Worm (Caenorhabditis elegans) whole organism, young adult: ENCODE data around the gene fask-1.

ENCODE experiments used
- B0336.3 ChIP-seq: fragments of 200-800 bp; sonication (Bioruptor generic); IDR thresholded peaks from 2 replicates; pipeline ENCODE4 v1.3.6; 2022; ENCODE audit warnings: missing genetic modification characterization, missing compliant biosample characterization
- C17E4.6 ChIP-seq: fragments of 200-800 bp; sonication (Bioruptor generic); IDR thresholded peaks from 2 replicates; pipeline ENCODE4 v1.3.6; 2022; ENCODE audit warnings: missing genetic modification reagents, missing genetic modification characterization, missing compliant biosample characterization
- F10E7.11 ChIP-seq: sonication (generic microtip); optimal IDR thresholded peaks from 2 replicates; lab custom pipeline; 2017; ENCODE audit warnings: mild to moderate bottlenecking, missing genetic modification characterization, moderate library complexity, missing compliant biosample characterization
- F37B4.10 ChIP-seq: fragments of 200-800 bp; sonication (Bioruptor generic); IDR thresholded peaks from 2 replicates; pipeline ENCODE4 v1.3.6; 2022; ENCODE audit warnings: missing genetic modification characterization, missing compliant biosample characterization
- F49E8.2 ChIP-seq: sonication (generic microtip); optimal IDR thresholded peaks from 3 replicates; lab custom pipeline; 2017; ENCODE audit warnings: missing genetic modification characterization, mild to moderate bottlenecking, missing compliant biosample characterization, antibody characterized with exemption, moderate library complexity; ENCODE audit not compliant: insufficient read depth
- F57A8.1 ChIP-seq: fragments of 200-800 bp; sonication (Bioruptor generic); optimal IDR thresholded peaks from 2 replicates; lab custom pipeline; 2018; ENCODE audit warnings: mild to moderate bottlenecking, missing genetic modification characterization, moderate library complexity, missing compliant biosample characterization
- F57C9.4 ChIP-seq: sonication (generic microtip); optimal IDR thresholded peaks from 2 replicates; lab custom pipeline; 2017; ENCODE audit warnings: mild to moderate bottlenecking, missing genetic modification characterization, missing compliant biosample characterization
- K11D2.4 ChIP-seq: fragments of 200-800 bp; sonication (Bioruptor generic); IDR thresholded peaks from 2 replicates; pipeline ENCODE4 v1.3.6; 2022; ENCODE audit warnings: missing genetic modification reagents, missing genetic modification characterization, missing compliant biosample characterization
- T07F8.4 ChIP-seq: sonication (generic microtip); optimal IDR thresholded peaks from 2 replicates; lab custom pipeline; 2016; ENCODE audit warnings: mild to moderate bottlenecking, missing genetic modification characterization, moderate library complexity, missing compliant biosample characterization
- Y56A3A.18 ChIP-seq: fragments of 200-800 bp; sonication (Bioruptor generic); IDR thresholded peaks from 2 replicates; pipeline ENCODE4 v1.3.6; 2022; ENCODE audit warnings: missing genetic modification reagents, missing genetic modification characterization, missing compliant biosample characterization
- akir-1 ChIP-seq: fragments of 200-800 bp; sonication (Bioruptor generic); optimal IDR thresholded peaks from 2 replicates; lab custom pipeline; 2018; ENCODE audit warnings: mild to moderate bottlenecking, missing genetic modification characterization, moderate library complexity, missing compliant biosample characterization
- aptf-3 ChIP-seq: fragments of 200-800 bp; sonication (Bioruptor generic); IDR thresholded peaks from 2 replicates; pipeline ENCODE4 v1.3.6; 2022; ENCODE audit warnings: missing genetic modification characterization, missing compliant biosample characterization
- attf-5 ChIP-seq: fragments of 200-800 bp; sonication (Bioruptor generic); optimal IDR thresholded peaks from 2 replicates; lab custom pipeline; 2018; ENCODE audit warnings: mild to moderate bottlenecking, missing genetic modification characterization, missing compliant biosample characterization
- cebp-1 ChIP-seq, 2 experiments: fragments of 200-800 bp in 1 of 2; sonication (Bioruptor generic) in 1 of 2; sonication (generic microtip) in 1 of 2; IDR thresholded peaks in 1 of 2; optimal IDR thresholded peaks in 1 of 2; 2 replicates each; pipeline versions ENCODE4 v1.3.6 to Lab custom; 2017 to 2022; ENCODE audit warnings: missing compliant biosample characterization in 2 of 2, missing genetic modification characterization in 2 of 2, mild to moderate bottlenecking in 1 of 2, missing genetic modification reagents in 1 of 2, moderate library complexity in 1 of 2
- cebp-2 ChIP-seq: fragments of 200-800 bp; sonication (Bioruptor generic); IDR thresholded peaks from 2 replicates; pipeline ENCODE4 v1.3.6; 2022; ENCODE audit warnings: missing genetic modification characterization, missing compliant biosample characterization
- ceh-100 ChIP-seq: fragments of 200-800 bp; sonication (Bioruptor generic); IDR thresholded peaks from 2 replicates; pipeline ENCODE4 v1.3.6; 2022; ENCODE audit warnings: missing genetic modification reagents, missing genetic modification characterization, missing compliant biosample characterization
- ceh-27 ChIP-seq: fragments of 200-800 bp; sonication (Bioruptor generic); optimal IDR thresholded peaks from 2 replicates; lab custom pipeline; 2018; ENCODE audit warnings: mild to moderate bottlenecking, missing genetic modification characterization, moderate library complexity, missing compliant biosample characterization
- chd-7 ChIP-seq: sonication (generic microtip); optimal IDR thresholded peaks from 2 replicates; lab custom pipeline; 2016; ENCODE audit warnings: mild to moderate bottlenecking, missing genetic modification characterization, moderate library complexity, missing compliant biosample characterization
- die-1 ChIP-seq: sonication (generic microtip); optimal IDR thresholded peaks from 2 replicates; lab custom pipeline; 2016; ENCODE audit warnings: missing genotype, mild to moderate bottlenecking, missing genetic modification characterization, missing compliant biosample characterization
- efl-1 ChIP-seq: fragments of 150-350 bp; optimal IDR thresholded peaks from 2 replicates; lab custom pipeline; 2014; ENCODE audit warnings: missing biosample characterization, missing genetic modification reagents, missing genetic modification characterization
- fkh-3 ChIP-seq: sonication (generic microtip); optimal IDR thresholded peaks from 2 replicates; lab custom pipeline; 2016; ENCODE audit warnings: mild to moderate bottlenecking, missing genetic modification characterization, missing compliant biosample characterization
- gei-17 ChIP-seq: fragments of 200-800 bp; sonication (Bioruptor generic); optimal IDR thresholded peaks from 2 replicates; lab custom pipeline; 2018; ENCODE audit warnings: mild to moderate bottlenecking, missing genetic modification characterization, missing compliant biosample characterization
- hlh-26 ChIP-seq: fragments of 200-800 bp; sonication (Bioruptor generic); conservative IDR thresholded peaks from 2 replicates; pipeline ENCODE4 v1.3.6; 2022; ENCODE audit warnings: missing genetic modification reagents, missing genetic modification characterization, missing compliant biosample characterization
- hmg-20 ChIP-seq: fragments of 200-800 bp; sonication (Bioruptor generic); IDR thresholded peaks from 2 replicates; pipeline ENCODE4 v1.3.6; 2022; ENCODE audit warnings: missing genetic modification reagents, missing genetic modification characterization, missing compliant biosample characterization
- lag-1 ChIP-seq: fragments of 200-800 bp; sonication (Bioruptor generic); IDR thresholded peaks from 2 replicates; pipeline ENCODE4 v1.3.6; 2022; ENCODE audit warnings: missing genetic modification reagents, missing genetic modification characterization, missing compliant biosample characterization
- lin-40 ChIP-seq: sonication (generic microtip); optimal IDR thresholded peaks from 2 replicates; lab custom pipeline; 2016; ENCODE audit warnings: missing genetic modification characterization, mild to moderate bottlenecking, missing compliant biosample characterization, missing genotype, missing genetic modification reagents
- madf-10 ChIP-seq: sonication (generic microtip); optimal IDR thresholded peaks from 2 replicates; lab custom pipeline; 2016; ENCODE audit warnings: mild to moderate bottlenecking, missing genetic modification characterization, missing compliant biosample characterization
- mes-4 ChIP-seq: sonication (generic microtip); optimal IDR thresholded peaks from 2 replicates; lab custom pipeline; 2016; ENCODE audit warnings: missing genotype, missing genetic modification characterization, missing compliant biosample characterization
- nfya-2 ChIP-seq: fragments of 200-800 bp; sonication (Bioruptor generic); IDR thresholded peaks from 2 replicates; pipeline ENCODE4 v1.3.6; 2022; ENCODE audit warnings: missing genetic modification reagents, missing genetic modification characterization, missing compliant biosample characterization
- nhr-120 ChIP-seq: fragments of 200-800 bp; sonication (Bioruptor generic); IDR thresholded peaks from 2 replicates; pipeline ENCODE4 v1.3.6; 2022; ENCODE audit warnings: missing genetic modification characterization, missing compliant biosample characterization
- nhr-179 ChIP-seq: sonication (generic microtip); optimal IDR thresholded peaks from 2 replicates; lab custom pipeline; 2016; ENCODE audit warnings: mild to moderate bottlenecking, missing genetic modification characterization, missing compliant biosample characterization
- nhr-80 ChIP-seq: sonication (generic microtip); optimal IDR thresholded peaks from 2 replicates; lab custom pipeline; 2016; ENCODE audit warnings: missing genetic modification characterization, missing compliant biosample characterization
- pbrm-1 ChIP-seq: fragments of 200-800 bp; sonication (Bioruptor generic); IDR thresholded peaks from 2 replicates; pipeline ENCODE4 v1.3.6; 2022; ENCODE audit warnings: missing genetic modification reagents, missing genetic modification characterization, missing compliant biosample characterization
- repo-1 ChIP-seq: sonication (generic microtip); optimal IDR thresholded peaks from 2 replicates; lab custom pipeline; 2017; ENCODE audit warnings: mild to moderate bottlenecking, missing genetic modification characterization, missing compliant biosample characterization
- sdz-38 ChIP-seq: sonication (generic microtip); optimal IDR thresholded peaks from 2 replicates; lab custom pipeline; 2016; ENCODE audit warnings: missing genotype, missing genetic modification characterization, missing compliant biosample characterization
- snpc-3.4 ChIP-seq: sonication (generic microtip); optimal IDR thresholded peaks from 2 replicates; lab custom pipeline; 2017; ENCODE audit warnings: missing genetic modification characterization, mild to moderate bottlenecking, missing compliant biosample characterization, antibody characterized with exemption, moderate library complexity, missing genotype, missing genetic modification reagents
- somi-1 ChIP-seq: fragments of 200-800 bp; sonication (Bioruptor generic); optimal IDR thresholded peaks from 2 replicates; lab custom pipeline; 2018; ENCODE audit warnings: mild to moderate bottlenecking, missing genetic modification characterization, missing compliant biosample characterization
- sptf-2 ChIP-seq: fragments of 200-800 bp; sonication (Bioruptor generic); optimal IDR thresholded peaks from 2 replicates; lab custom pipeline; 2018; ENCODE audit warnings: mild to moderate bottlenecking, missing genetic modification characterization, missing compliant biosample characterization
- xnd-1 ChIP-seq: sonication (generic microtip); optimal IDR thresholded peaks from 2 replicates; lab custom pipeline; 2016; ENCODE audit warnings: missing genotype, missing genetic modification reagents, missing genetic modification characterization, missing compliant biosample characterization
- zfh-2 ChIP-seq: fragments of 200-800 bp; sonication (Bioruptor generic); conservative IDR thresholded peaks from 2 replicates; pipeline ENCODE4 v1.3.6; 2022; ENCODE audit warnings: missing genetic modification reagents, missing genetic modification characterization, missing compliant biosample characterization
- ztf-22 ChIP-seq: fragments of 200-800 bp; sonication (Bioruptor generic); optimal IDR thresholded peaks from 2 replicates; lab custom pipeline; 2018; ENCODE audit warnings: mild to moderate bottlenecking, missing genetic modification characterization, moderate library complexity, missing compliant biosample characterization
- ztf-25 ChIP-seq: fragments of 200-800 bp; sonication (Bioruptor generic); IDR thresholded peaks from 2 replicates; pipeline ENCODE4 v1.3.6; 2022; ENCODE audit warnings: missing genetic modification reagents, missing genetic modification characterization, missing compliant biosample characterization
- ztf-26 ChIP-seq: sonication (generic microtip); optimal IDR thresholded peaks from 2 replicates; lab custom pipeline; 2017; ENCODE audit warnings: missing genetic modification characterization, missing compliant biosample characterization
- ztf-3 ChIP-seq: fragments of 200-800 bp; sonication (Bioruptor generic); optimal IDR thresholded peaks from 2 replicates; lab custom pipeline; 2018; ENCODE audit warnings: mild to moderate bottlenecking, missing genetic modification characterization, missing compliant biosample characterization
- ztf-6 ChIP-seq: fragments of 200-800 bp; sonication (Bioruptor generic); IDR thresholded peaks from 2 replicates; pipeline ENCODE4 v1.3.6; 2022; ENCODE audit warnings: missing genetic modification reagents, missing genetic modification characterization, missing compliant biosample characterization

Gene fask-1

DNA sequence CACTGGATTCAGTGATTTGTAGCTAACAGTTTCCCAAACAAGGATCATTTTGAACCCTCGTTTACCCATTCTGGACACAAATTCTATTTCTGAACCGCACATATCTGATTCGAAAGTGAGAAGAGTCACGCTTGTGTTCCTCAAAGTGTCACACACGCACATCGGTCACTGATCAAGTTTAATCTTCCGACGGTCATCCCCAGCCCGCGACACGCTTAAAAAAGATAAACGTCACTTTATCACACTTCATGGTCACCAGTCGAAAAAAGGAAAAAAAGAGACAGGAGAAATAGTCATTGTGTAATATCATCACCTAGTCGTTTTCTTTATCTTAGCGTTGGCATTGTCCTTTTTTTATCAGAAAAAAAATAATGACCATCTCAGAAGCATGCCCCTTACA, 22.8 kb upstream of the fask-1 start:
- no peak for TF ChIP-seq attf-5 (GFP tag; lab: Kevin White, UChicago)
- peak; percentile 17 for TF ChIP-seq lin-40 (tag; lab: Kevin White, UChicago)
- no peak for TF ChIP-seq ztf-3 (GFP tag; lab: Kevin White, UChicago)
- TF ChIP-seq ztf-26 (tag; lab: Kevin White, UChicago): peak; percentile 78
- no peak for TF ChIP-seq akir-1 (GFP tag; lab: Kevin White, UChicago)
- 0 out of 2 replicates have a peak, but pooled peaks have one; percentile 30 for TF ChIP-seq K11D2.4
- peak; percentile 63 for TF ChIP-seq die-1
- no peak for TF ChIP-seq nfya-2 (GFP tag; lab: Robert Waterston, UW)
- no peak for TF ChIP-seq pbrm-1 (GFP tag; lab: Robert Waterston, UW)
- TF ChIP-seq chd-7 (tag; lab: Kevin White, UChicago): peak; percentile 33
- peak; percentile 17 for TF ChIP-seq somi-1 (GFP tag; lab: Kevin White, UChicago)

ce11 chrIV:13078342-13078741, 22.2 kb upstream of the fask-1 start:
- no peak for TF ChIP-seq aptf-3 (GFP tag; lab: Robert Waterston, UW)
- no peak for TF ChIP-seq Y56A3A.18
- TF ChIP-seq sptf-2 (GFP tag; lab: Kevin White, UChicago): no peak
- TF ChIP-seq hmg-20 (GFP tag; lab: Robert Waterston, UW): no peak
- no peak for TF ChIP-seq ceh-100 (GFP tag; lab: Robert Waterston, UW)
- no peak for TF ChIP-seq repo-1 (tag; lab: Kevin White, UChicago)
- no peak for TF ChIP-seq nhr-120
- no peak for TF ChIP-seq fkh-3 (tag; lab: Kevin White, UChicago)
- TF ChIP-seq xnd-1: no peak
- TF ChIP-seq mes-4: no peak
- TF ChIP-seq, all 124 proteins: peak for 0

DNA sequence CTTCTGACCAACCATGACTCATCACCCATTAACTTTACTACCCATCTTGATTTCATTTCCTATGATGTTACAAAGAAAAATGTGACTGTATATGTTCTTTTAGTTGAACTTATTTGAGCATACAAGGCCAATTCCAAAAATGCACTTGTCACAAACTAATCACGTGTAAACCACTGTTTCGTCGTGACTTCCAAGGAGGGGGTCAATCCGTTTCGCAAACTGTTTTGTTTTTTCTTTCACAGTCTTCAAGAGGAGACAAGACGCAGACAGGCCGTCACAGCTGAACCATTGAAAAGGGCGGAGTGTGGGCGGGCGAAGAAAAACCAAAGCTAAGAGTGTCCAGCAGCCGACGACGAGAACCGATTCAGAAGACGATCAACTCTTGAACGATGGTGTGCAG, 21.4 kb upstream of the fask-1 start, which contains the start of gene C39E9.8:
Gene C39E9.8, plus strand, starts transcription at position 328 of the 400 bp plus-strand sequence.
- TF ChIP-seq ztf-26 (tag; lab: Kevin White, UChicago) (peak; percentile 38), nhr-120 (no peak), ztf-25 (GFP tag; lab: Robert Waterston, UW) (no peak), hmg-20 (GFP tag; lab: Robert Waterston, UW) (no peak), cebp-1 (GFP tag; IDR thresholded peaks at IDR 0.05; lab: Robert Waterston, UW) (no peak), cebp-1 (tag; optimal IDR thresholded peaks at IDR 0.05; lab: Kevin White, UChicago) (peak; percentile 24), ztf-6 (GFP tag; lab: Robert Waterston, UW) (no peak), cebp-2 (GFP tag; lab: Robert Waterston, UW) (0 out of 2 replicates have a peak, but pooled peaks have one; percentile 38), sdz-38 (no peak), C17E4.6 (GFP tag; lab: Robert Waterston, UW) (no peak), snpc-3.4 (tag; lab: Kevin White, UChicago) (no peak), ceh-27 (GFP tag; lab: Kevin White, UChicago) (peak; percentile 36), T07F8.4 (tag; lab: Kevin White, UChicago) (no peak), gei-17 (GFP tag; lab: Kevin White, UChicago) (no peak), lag-1 (no peak), F37B4.10 (no peak), nfya-2 (GFP tag; lab: Robert Waterston, UW) (no peak)

ce11 chrIV:13080185-13080584, 20.3 kb upstream of the fask-1 start:
- TF ChIP-seq F57A8.1 (GFP tag; lab: Kevin White, UChicago) (no peak), ztf-22 (GFP tag; lab: Kevin White, UChicago) (no peak), C17E4.6 (GFP tag; lab: Robert Waterston, UW) (no peak), aptf-3 (GFP tag; lab: Robert Waterston, UW) (no peak), F10E7.11 (no peak), F49E8.2 (no peak), nhr-80 (no peak), F57C9.4 (tag; lab: Kevin White, UChicago) (no peak), zfh-2 (GFP tag; lab: Robert Waterston, UW) (no peak), hlh-26 (GFP tag; lab: Robert Waterston, UW) (no peak), nhr-179 (tag; lab: Kevin White, UChicago) (no peak), B0336.3 (GFP tag; lab: Robert Waterston, UW) (no peak), efl-1 (GFP tag; lab: Kevin White, UChicago) (no peak), madf-10 (no peak)
